Worm (Caenorhabditis elegans): ENCODE measurements around the gene tac-1.

DNA sequence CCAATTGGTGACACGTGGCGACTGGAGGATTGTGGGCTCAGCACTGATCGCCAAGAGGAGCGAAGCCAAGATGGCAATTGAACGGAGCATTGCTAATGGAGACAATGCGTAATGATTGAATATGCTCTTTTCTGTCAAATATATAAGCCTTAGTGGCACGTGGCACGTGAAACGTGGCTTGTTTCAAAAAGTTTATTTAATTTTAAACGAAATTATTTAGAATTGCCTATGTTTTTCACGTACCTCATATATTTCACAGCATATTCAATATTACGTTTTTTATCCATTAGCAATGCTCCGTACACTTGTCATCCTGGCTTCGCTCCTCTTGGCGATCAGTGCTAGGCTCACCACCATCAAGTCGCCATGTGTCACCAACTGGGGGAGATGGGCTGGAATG, 32.2 kb upstream of the tac-1 start, which contains the start of gene Y54E2A.9:
- TF ChIP-seq F13C5.2 (tag; optimal IDR thresholded peaks at IDR 0.05) (no peak), flt-1 (GFP tag; IDR thresholded peaks at IDR 0.05) (no peak), ama-1 (optimal IDR thresholded peaks at IDR 0.05) (no peak), pes-1 (GFP tag; IDR thresholded peaks at IDR 0.05) (no peak), ceh-13 (GFP tag; optimal IDR thresholded peaks at IDR 0.05) (no peak), tra-4 (tag; optimal IDR thresholded peaks at IDR 0.05) (no peak), ceh-36 (tag; optimal IDR thresholded peaks at IDR 0.05) (no peak), hnd-1 (tag; optimal IDR thresholded peaks at IDR 0.05) (no peak), hmg-4 (GFP tag; optimal IDR thresholded peaks at IDR 0.05) (no peak), tbx-37 (GFP tag; conservative IDR thresholded peaks at IDR 0.05) (no peak)

All from whole organism, early embryonic.